Worm (Caenorhabditis elegans) whole organism, mixed stage, embryonic: ENCODE measurements around the gene clec-243.

Source experiments
- bed-3 ChIP-seq: fragments of 200-800 bp; sonication (Bioruptor generic); optimal IDR thresholded peaks from 3 replicates; lab custom pipeline; 2018; ENCODE audit warnings: mild to moderate bottlenecking, missing genetic modification characterization, moderate library complexity, missing compliant biosample characterization
- blmp-1 ChIP-seq: fragments of 150-350 bp; optimal IDR thresholded peaks from 2 replicates; lab custom pipeline; 2014; ENCODE audit warnings: missing biosample characterization, missing genetic modification characterization
- cnd-1 ChIP-seq: fragments of 200-800 bp; sonication (Bioruptor generic); optimal IDR thresholded peaks from 2 replicates; lab custom pipeline; 2018; ENCODE audit warnings: mild to moderate bottlenecking, missing genetic modification characterization, missing compliant biosample characterization
- flh-1 ChIP-seq: fragments of 200-800 bp; sonication (Bioruptor generic); optimal IDR thresholded peaks from 2 replicates; lab custom pipeline; 2018; ENCODE audit warnings: mild to moderate bottlenecking, missing genetic modification characterization, moderate library complexity, missing compliant biosample characterization
- lin-13 ChIP-seq: fragments of 150-350 bp; optimal IDR thresholded peaks from 2 replicates; lab custom pipeline; 2014; ENCODE audit warnings: missing biosample characterization, missing genetic modification characterization
- mab-5 ChIP-seq: fragments of 150-350 bp; optimal IDR thresholded peaks from 2 replicates; lab custom pipeline; 2014; ENCODE audit warnings: missing biosample characterization, missing genetic modification characterization
- nhr-12 ChIP-seq: fragments of 150-350 bp; optimal IDR thresholded peaks from 2 replicates; lab custom pipeline; 2014; ENCODE audit warnings: missing biosample characterization, missing genetic modification characterization
- nhr-76 ChIP-seq: sonication (generic microtip); optimal IDR thresholded peaks from 2 replicates; lab custom pipeline; 2017; ENCODE audit warnings: missing biosample characterization, missing genetic modification characterization
- unc-39 ChIP-seq: fragments of 150-350 bp; optimal IDR thresholded peaks from 2 replicates; lab custom pipeline; 2014; ENCODE audit warnings: missing biosample characterization, missing genetic modification characterization
- ztf-11 ChIP-seq: fragments of 150-350 bp; optimal IDR thresholded peaks from 2 replicates; lab custom pipeline; 2014; ENCODE audit warnings: missing biosample characterization, missing genetic modification characterization

- TF ChIP-seq lin-13 (tag; lab: Kevin White, UChicago) (no peak), bed-3 (GFP tag; lab: Kevin White, UChicago) (no peak), nhr-12 (tag; lab: Kevin White, UChicago) (no peak), flh-1 (GFP tag; lab: Kevin White, UChicago) (no peak), unc-39 (tag; lab: Kevin White, UChicago) (no peak), nhr-76 (tag; lab: Kevin White, UChicago) (no peak), mab-5 (tag; lab: Kevin White, UChicago) (no peak), cnd-1 (tag; lab: Kevin White, UChicago) (no peak), blmp-1 (tag; lab: Kevin White, UChicago) (no peak), ztf-11 (no peak)
Observed at ce11 chrV:17255454-17255853, 6.6 kb upstream of the clec-243 start, which contains the start of gene srh-115.
